Fruit fly (Drosophila melanogaster) whole organism, wandering third instar larva: Measurements from ENCODE around the gene Lkb1.
A peak's percentile ranks its signal among the peaks of the same experiment; 100 is the strongest.

Experiments
- Abd-B ChIP-seq: fragments of >200 bp; optimal IDR thresholded peaks from 2 replicates; lab custom pipeline; 2017; ENCODE audit warnings: missing biosample characterization, missing genetic modification characterization
- CG32264 ChIP-seq: fragments of 200-800 bp; sonication (Bioruptor generic); optimal IDR thresholded peaks from 2 replicates; lab custom pipeline; 2016; ENCODE audit warnings: missing biosample characterization, missing genetic modification characterization
- Mio ChIP-seq: sonication (Bioruptor generic); optimal IDR thresholded peaks from 2 replicates; lab custom pipeline; 2016; ENCODE audit warnings: missing biosample characterization, missing genetic modification characterization
- OdsH ChIP-seq: fragments of 200-800 bp; sonication (Bioruptor generic); optimal IDR thresholded peaks from 2 replicates; lab custom pipeline; 2016; ENCODE audit warnings: missing biosample characterization, mild to moderate bottlenecking, missing genetic modification characterization
- dl ChIP-seq, 2 experiments: fragments of 175-275, 200-275 bp in 1 of 2; fragments of 200-275 bp in 1 of 2; sonication (Bioruptor generic); optimal IDR thresholded peaks; lab custom pipeline; 2018; ENCODE audit warnings: mild to moderate bottlenecking in 2 of 2, missing biosample characterization in 2 of 2, missing genetic modification characterization in 2 of 2, moderate library complexity in 2 of 2; ENCODE audit not compliant: partially characterized antibody in 2 of 2, insufficient read depth in 1 of 2
- fru ChIP-seq: fragments of 200-800 bp; sonication (Bioruptor generic); optimal IDR thresholded peaks from 3 replicates; lab custom pipeline; 2016; ENCODE audit warnings: missing biosample characterization, mild to moderate bottlenecking, missing genetic modification characterization
- h ChIP-seq: fragments of 200-800 bp; sonication (Bioruptor generic); optimal IDR thresholded peaks from 3 replicates; lab custom pipeline; 2016; ENCODE audit warnings: missing biosample characterization, mild to moderate bottlenecking, missing genetic modification characterization
- lola ChIP-seq: fragments of >200 bp; optimal IDR thresholded peaks from 2 replicates; lab custom pipeline; 2017; ENCODE audit warnings: missing biosample characterization, missing genetic modification characterization
- sage ChIP-seq: fragments of 200-800 bp; sonication (Bioruptor generic); optimal IDR thresholded peaks from 2 replicates; lab custom pipeline; 2016; ENCODE audit warnings: missing biosample characterization, mild to moderate bottlenecking, missing genetic modification characterization
- usp ChIP-seq: fragments of >200 bp; optimal IDR thresholded peaks from 2 replicates; lab custom pipeline; 2017; ENCODE audit warnings: missing biosample characterization, missing genetic modification characterization

- TF ChIP-seq Mio (GFP tag; lab: Kevin White, UChicago) = no peak
- peak; percentile 52 for TF ChIP-seq fru
- TF ChIP-seq OdsH (GFP tag; lab: Kevin White, UChicago) = peak; percentile 47
- peak; percentile 69 for TF ChIP-seq h (GFP tag; lab: Kevin White, UChicago)
- TF ChIP-seq sage (GFP tag; lab: Kevin White, UChicago) = peak; percentile 1
- TF ChIP-seq lola (GFP tag; lab: Kevin White, UChicago) = no peak
- peak; percentile 22 for TF ChIP-seq CG32264 (GFP tag; lab: Kevin White, UChicago)
- no peak for TF ChIP-seq Abd-B
- TF ChIP-seq dl (GFP tag; optimal IDR thresholded peaks at IDR 0.05; lab: Kevin White, UChicago; ENCODE audit: insufficient read depth in 1 of 2, partially characterized antibody in 2 of 2) = no peak
- TF ChIP-seq usp (GFP tag; lab: Kevin White, UChicago) = no peak
Measured at dm6 chr3R:13645874-13646370, 30.4 kb upstream of the Lkb1 start, which contains the start of gene sqd.
